Fruit fly (Drosophila melanogaster): ENCODE measurements around the gene MED25.

The MED25 gene

DNA sequence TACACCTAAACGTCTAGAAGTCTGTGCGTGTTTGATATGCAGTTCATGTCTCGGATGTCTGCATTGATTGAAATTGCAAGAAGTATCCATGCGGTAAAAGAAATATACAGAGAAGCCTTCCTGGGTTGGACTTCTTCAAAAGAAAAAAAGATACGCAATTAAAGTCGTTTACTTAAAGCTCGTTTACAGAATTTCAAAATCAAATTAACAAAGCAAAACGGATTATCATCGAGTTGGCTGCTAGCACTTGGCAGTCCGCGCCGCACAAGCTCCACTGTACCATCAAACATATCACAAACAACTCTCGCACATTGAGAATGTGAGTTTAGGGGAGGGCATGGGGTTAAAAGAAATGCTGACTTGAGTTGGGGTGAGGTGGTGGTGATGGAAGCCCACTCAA is 10.3 kb upstream of the MED25 start (continued):
- TF ChIP-seq CG11902 (GFP tag; optimal IDR thresholded peaks at IDR 0.05) (peak; percentile 62), dac (GFP tag; optimal IDR thresholded peaks at IDR 0.05) (peak; percentile 33), Sox14 (GFP tag; optimal IDR thresholded peaks at IDR 0.05) (peak; percentile 80), vri (GFP tag; optimal IDR thresholded peaks at IDR 0.05) (peak; percentile 40), CG6854 (GFP tag; optimal IDR thresholded peaks at IDR 0.05) (no peak), Ets21C (GFP tag; optimal IDR thresholded peaks at IDR 0.05) (peak; percentile 40), CG6792 (GFP tag; optimal IDR thresholded peaks at IDR 0.05) (peak; percentile 54), esn (GFP tag; optimal IDR thresholded peaks at IDR 0.05) (peak; percentile 68), Hr39 (GFP tag; optimal IDR thresholded peaks at IDR 0.05) (peak; percentile 76), fd85E (GFP tag; optimal IDR thresholded peaks at IDR 0.05) (no peak), svp (GFP tag) (peak; percentile 73), CG34406 (GFP tag; optimal IDR thresholded peaks at IDR 0.05) (peak; percentile 55), CG9139 (GFP tag; optimal IDR thresholded peaks at IDR 0.05) (peak; percentile 37), net (GFP tag; optimal IDR thresholded peaks at IDR 0.05) (peak; percentile 66), pdm3 (GFP tag; optimal IDR thresholded peaks at IDR 0.05) (peak; percentile 78), CG7368 (GFP tag; optimal IDR thresholded peaks at IDR 0.05) (peak; percentile 51), Met (GFP tag; optimal IDR thresholded peaks at IDR 0.05) (peak; percentile 70)

- TF ChIP-seq CG11762 (GFP tag; optimal IDR thresholded peaks at IDR 0.05; ENCODE audit: insufficient read depth) (peak; percentile 71), OdsH (GFP tag; optimal IDR thresholded peaks at IDR 0.05) (peak; percentile 85), fkh (GFP tag; optimal IDR thresholded peaks at IDR 0.05) (no peak), topi (GFP tag; optimal IDR thresholded peaks at IDR 0.05) (peak; percentile 67), dsx (GFP tag; optimal IDR thresholded peaks at IDR 0.05; ENCODE audit: poor library complexity, severe bottlenecking) (peak; percentile 83), net (GFP tag; optimal IDR thresholded peaks at IDR 0.05) (peak; percentile 80), Hr38 (GFP tag; optimal IDR thresholded peaks at IDR 0.05) (no peak), Sox14 (GFP tag; optimal IDR thresholded peaks at IDR 0.05) (peak; percentile 56), CG7368 (GFP tag; optimal IDR thresholded peaks at IDR 0.05) (peak; percentile 62), svp (GFP tag) (peak; percentile 72), eg (GFP tag; IDR thresholded peaks at IDR 0.05) (peak; percentile 88), Sox15 (GFP tag; optimal IDR thresholded peaks at IDR 0.05) (peak; percentile 50), Eip78C (GFP tag) (peak; percentile 93), CG6163 (GFP tag; IDR thresholded peaks at IDR 0.05) (peak; percentile 80), CG6792 (GFP tag; optimal IDR thresholded peaks at IDR 0.05) (peak; percentile 75), Gug (GFP tag; IDR thresholded peaks at IDR 0.05) (peak; percentile 73; the same call in 1 of the 2 replicates), CG15336 (GFP tag; IDR thresholded peaks at IDR 0.05) (peak; percentile 86), CG16779 (tag; optimal IDR thresholded peaks at IDR 0.05) (peak; percentile 46), CG8119 (GFP tag; IDR thresholded peaks at IDR 0.05) (peak; percentile 92), Sox102F (GFP tag; optimal IDR thresholded peaks at IDR 0.05) (peak; percentile 72), CG10631 (GFP tag; optimal IDR thresholded peaks at IDR 0.05) (peak; percentile 87), Eip75B (GFP tag; optimal IDR thresholded peaks at IDR 0.05) (peak; percentile 58), CG8632 (GFP tag; optimal IDR thresholded peaks at IDR 0.05) (peak; percentile 79), Met (GFP tag; optimal IDR thresholded peaks at IDR 0.05) (peak; percentile 73), CG10669 (GFP tag; optimal IDR thresholded peaks at IDR 0.05) (peak; percentile 76), CG4318 (GFP tag; optimal IDR thresholded peaks at IDR 0.05) (peak; percentile 64), CG6854 (GFP tag; optimal IDR thresholded peaks at IDR 0.05) (peak; percentile 17), CG3919 (GFP tag; optimal IDR thresholded peaks at IDR 0.05) (peak; percentile 82), vri (GFP tag; optimal IDR thresholded peaks at IDR 0.05) (peak; percentile 40), Ets96B (tag; optimal IDR thresholded peaks at IDR 0.05) (peak; percentile 85), CG11902 (GFP tag; optimal IDR thresholded peaks at IDR 0.05) (peak; percentile 60), CG3032 (tag; optimal IDR thresholded peaks at IDR 0.05) (peak; percentile 83), CG6276 (GFP tag; optimal IDR thresholded peaks at IDR 0.05) (peak; percentile 40), Blimp-1 (GFP tag; optimal IDR thresholded peaks at IDR 0.05) (peak; percentile 44), CG6808 (GFP tag; optimal IDR thresholded peaks at IDR 0.05) (peak; percentile 73), pdm3 (GFP tag; optimal IDR thresholded peaks at IDR 0.05) (peak; percentile 76), Hr39 (GFP tag; optimal IDR thresholded peaks at IDR 0.05) (peak; percentile 60), cyc (GFP tag; optimal IDR thresholded peaks at IDR 0.05) (peak; percentile 63), fd59A (GFP tag; optimal IDR thresholded peaks at IDR 0.05) (peak; percentile 60), CG31627 (GFP tag; optimal IDR thresholded peaks at IDR 0.05) (peak; percentile 55), lz (GFP tag; optimal IDR thresholded peaks at IDR 0.05) (peak; percentile 62), CG32006 (GFP tag; optimal IDR thresholded peaks at IDR 0.05) (peak; percentile 87), fd85E (GFP tag; optimal IDR thresholded peaks at IDR 0.05) (no peak), Smox (GFP tag; optimal IDR thresholded peaks at IDR 0.05) (peak; percentile 73)
Measured at dm6 chr3R:19999474-19999873, 9.3 kb upstream of the MED25 start.

Measured in whole organism, prepupa.